Worm (Caenorhabditis elegans) whole organism, L4/young adult: ENCODE measurements around the gene F58A6.9.

ENCODE experiments used
- W03F9.2 ChIP-seq: fragments of 150-350 bp; optimal IDR thresholded peaks from 2 replicates; lab custom pipeline; 2014; ENCODE audit warnings: missing biosample characterization, missing genetic modification characterization
- dao-5 ChIP-seq: sonication (generic microtip); optimal IDR thresholded peaks from 2 replicates; lab custom pipeline; 2016; ENCODE audit warnings: missing genotype, missing genetic modification characterization, moderate library complexity, missing compliant biosample characterization
- him-1 ChIP-seq: sonication (generic microtip); optimal IDR thresholded peaks from 2 replicates; lab custom pipeline; 2016; ENCODE audit warnings: missing genotype, missing genetic modification reagents, missing genetic modification characterization, missing compliant biosample characterization

- TF ChIP-seq dao-5 (no peak), him-1 (tag; lab: Kevin White, UChicago) (no peak), W03F9.2 (tag; lab: Kevin White, UChicago) (no peak)
Observed at ce11 chrII:5194066-5194465, 35.4 kb upstream of the F58A6.9 start, which contains the start of gene msp-49.
